Fruit fly (Drosophila melanogaster): Measurements from ENCODE around the gene TotF.

The TotF gene

DNA sequence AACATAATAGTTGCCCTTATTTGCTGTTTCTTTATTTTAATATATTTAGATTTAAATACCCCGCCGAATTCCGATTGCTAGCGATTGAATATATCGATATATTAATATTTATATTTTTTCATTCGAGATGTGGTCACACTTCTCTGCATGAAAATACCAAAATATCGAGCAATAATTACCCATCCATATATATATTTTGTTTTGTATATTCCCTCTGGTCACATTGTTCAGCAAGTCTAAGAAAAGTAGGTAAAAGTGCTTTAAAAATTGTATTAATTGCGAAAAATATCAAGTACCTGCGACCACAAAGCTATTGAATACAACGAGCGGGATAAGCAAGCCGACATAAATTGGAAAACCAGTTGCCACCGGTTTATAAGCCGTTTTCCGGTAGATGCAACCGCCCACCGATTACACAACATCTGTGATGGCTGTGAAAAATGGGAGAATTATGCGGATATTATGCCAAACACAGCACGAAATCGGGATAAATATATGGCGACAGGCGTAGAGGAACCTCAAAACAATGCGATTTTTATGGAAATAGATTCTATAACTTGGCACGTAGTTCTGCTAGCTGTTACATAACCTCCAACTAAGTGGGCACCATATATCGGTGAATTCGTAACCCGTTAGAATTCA, 46.5 kb upstream of the TotF start, which contains the start of gene COX4 (continued):
- no peak for TF ChIP-seq aop (GFP tag; IDR thresholded peaks at IDR 0.05)
- TF ChIP-seq Sox100B (GFP tag; optimal IDR thresholded peaks at IDR 0.05) = no peak
- no peak for TF ChIP-seq CG10321 (GFP tag; IDR thresholded peaks at IDR 0.05)
- TF ChIP-seq CG2712 (tag; optimal IDR thresholded peaks at IDR 0.05) = no peak
- no peak for TF ChIP-seq CG3726 (GFP tag; IDR thresholded peaks at IDR 0.05)
- no peak for TF ChIP-seq tll (GFP tag; optimal IDR thresholded peaks at IDR 0.05)
- TF ChIP-seq Hr39 (optimal IDR thresholded peaks at IDR 0.05) = no peak
- TF ChIP-seq lilli (GFP tag; optimal IDR thresholded peaks at IDR 0.05) = no peak
- no peak for TF ChIP-seq HLHmδ (GFP tag; optimal IDR thresholded peaks at IDR 0.05)
- no peak for TF ChIP-seq Dbx (GFP tag; IDR thresholded peaks at IDR 0.05)
- no peak for TF ChIP-seq CG14050 (GFP tag; IDR thresholded peaks at IDR 0.05)
- TF ChIP-seq Atf-2 (GFP tag; optimal IDR thresholded peaks at IDR 0.05) = no peak

DNA sequence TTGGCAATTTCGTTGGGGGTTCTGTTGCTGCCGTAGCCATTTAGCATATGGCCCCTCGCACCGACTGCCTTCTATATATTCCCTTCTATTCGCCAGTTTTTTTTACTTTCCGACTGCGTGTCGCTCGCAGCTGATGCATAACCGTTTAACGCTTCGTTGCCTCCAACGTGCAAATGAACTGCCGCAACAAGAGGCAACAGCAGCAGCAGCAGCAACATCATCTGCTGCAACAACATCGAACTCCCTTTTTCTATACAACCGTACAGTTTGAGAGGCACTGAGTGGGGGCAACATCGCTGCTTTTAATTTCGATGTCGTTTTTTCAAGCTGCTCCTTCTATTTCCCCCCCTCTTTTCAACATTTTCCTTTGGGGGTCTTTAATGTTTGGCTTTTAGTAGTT, 40.0 kb upstream of the TotF start:
- TF ChIP-seq TFAM (GFP tag; optimal IDR thresholded peaks at IDR 0.05) (no peak), CG6654 (GFP tag; optimal IDR thresholded peaks at IDR 0.05) (peak; percentile 77)

DNA sequence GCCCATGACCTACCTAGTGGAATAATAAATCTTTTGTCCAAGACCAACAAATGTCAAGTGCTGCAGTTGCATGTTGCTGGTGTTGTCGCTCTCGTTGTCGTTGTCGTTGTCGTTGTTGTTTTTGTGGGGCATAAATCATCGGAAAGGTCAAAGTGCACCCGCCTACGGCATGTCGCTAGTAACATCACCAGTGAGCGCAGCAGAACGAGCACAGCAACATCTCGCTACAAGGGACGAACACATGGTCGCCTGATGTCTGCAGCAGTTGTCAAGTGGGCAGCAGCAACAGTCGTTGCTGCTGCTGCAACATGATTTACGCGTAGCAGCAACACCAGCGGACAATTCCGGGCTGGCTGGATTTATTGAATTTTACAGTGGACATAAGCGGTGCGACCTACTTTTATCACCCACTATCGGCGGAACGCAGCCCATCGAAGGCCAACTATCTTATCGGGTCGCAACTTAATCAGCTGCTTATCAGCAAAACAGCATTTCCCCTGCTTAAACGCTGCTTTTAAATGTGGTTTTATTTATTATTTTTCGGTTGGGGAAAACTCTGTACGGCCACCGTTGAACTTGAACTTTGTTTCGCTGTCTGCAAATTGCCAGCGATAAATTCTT, 39.5 kb upstream of the TotF start:
- peak in 1 of 2 experiments; percentile 93 for TF ChIP-seq Hr78 (GFP tag; optimal IDR thresholded peaks at IDR 0.05)
- peak; percentile 75 for TF ChIP-seq grn (GFP tag; optimal IDR thresholded peaks at IDR 0.05)
- no peak for TF ChIP-seq CG4854 (GFP tag; optimal IDR thresholded peaks at IDR 0.05)
- TF ChIP-seq Taf1 (GFP tag; IDR thresholded peaks at IDR 0.05) = no peak
- TF ChIP-seq grau (tag; optimal IDR thresholded peaks at IDR 0.05) = peak; percentile 26
- peak; percentile 3 for TF ChIP-seq sug (tag; optimal IDR thresholded peaks at IDR 0.05)
- TF ChIP-seq CoRest (tag; optimal IDR thresholded peaks at IDR 0.05) = no peak
- peak; percentile 40 for TF ChIP-seq exex (tag; optimal IDR thresholded peaks at IDR 0.05)
- peak; percentile 49 for TF ChIP-seq Med (GFP tag)
- peak; percentile 26 for TF ChIP-seq CG3065 (GFP tag; optimal IDR thresholded peaks at IDR 0.05)
- TF ChIP-seq mam (GFP tag; optimal IDR thresholded peaks at IDR 0.05) = no peak
- no peak for TF ChIP-seq CG3281 (GFP tag; optimal IDR thresholded peaks at IDR 0.05)
- TF ChIP-seq CG4282 (GFP tag; optimal IDR thresholded peaks at IDR 0.05) = no peak
- TF ChIP-seq odd (GFP tag; optimal IDR thresholded peaks at IDR 0.05) = peak; percentile 4
- TF ChIP-seq zfh2 (GFP tag; optimal IDR thresholded peaks at IDR 0.05) = no peak
- peak; percentile 38 for TF ChIP-seq CG11504 (tag; optimal IDR thresholded peaks at IDR 0.05)
- no peak for TF ChIP-seq nom (GFP tag; optimal IDR thresholded peaks at IDR 0.05)
- TF ChIP-seq GATAe (GFP tag; conservative IDR thresholded peaks at IDR 0.05) = 0 out of 2 replicates have a peak, but pooled peaks have one; percentile 17
- peak; percentile 99 for TF ChIP-seq twi (tag; optimal IDR thresholded peaks at IDR 0.05)
- TF ChIP-seq CG34376 (GFP tag; optimal IDR thresholded peaks at IDR 0.05) = peak; percentile 3

DNA sequence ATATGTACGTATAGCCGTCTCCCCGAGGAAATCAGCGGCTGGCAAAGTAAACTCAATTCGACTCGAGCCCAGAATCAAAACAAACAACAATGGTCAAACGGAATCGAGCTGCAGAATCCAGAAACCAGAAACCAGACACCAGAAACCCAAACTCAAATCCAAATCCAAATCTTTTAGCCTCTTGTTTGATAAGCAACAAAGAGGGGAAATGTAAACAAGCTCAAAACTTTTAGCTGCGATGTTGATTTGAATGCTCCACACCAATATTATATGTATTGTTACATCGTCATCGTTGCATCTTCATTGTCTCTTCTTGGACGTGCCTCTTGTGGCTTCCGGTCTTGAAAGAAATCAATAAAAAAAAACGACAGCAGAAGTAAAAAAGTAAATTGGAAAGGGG, 37.4 kb upstream of the TotF start:
- TF ChIP-seq CG10209 (GFP tag; optimal IDR thresholded peaks at IDR 0.05) (peak; percentile 25), grn (GFP tag; optimal IDR thresholded peaks at IDR 0.05) (peak; percentile 51), Mes4 (GFP tag; optimal IDR thresholded peaks at IDR 0.05) (peak; percentile 3), CG14965 (GFP tag; optimal IDR thresholded peaks at IDR 0.05; ENCODE audit: borderline replicate concordance) (peak; percentile 10), CG1603 (tag; optimal IDR thresholded peaks at IDR 0.05) (peak; percentile 34), bab2 (GFP tag; optimal IDR thresholded peaks at IDR 0.05) (peak; percentile 53), psq (GFP tag; optimal IDR thresholded peaks at IDR 0.05) (no peak), CG14050 (GFP tag; IDR thresholded peaks at IDR 0.05) (no peak), CG8290 (GFP tag; optimal IDR thresholded peaks at IDR 0.05) (peak; percentile 16), CG8290 (tag; optimal IDR thresholded peaks at IDR 0.05) (peak in 1 of 2 experiments; percentile 19), Sox102F (GFP tag; optimal IDR thresholded peaks at IDR 0.05) (peak; percentile 15), CG10979 (tag; optimal IDR thresholded peaks at IDR 0.05) (no peak), eyg (GFP tag; optimal IDR thresholded peaks at IDR 0.05) (no peak), CG9727 (GFP tag; optimal IDR thresholded peaks at IDR 0.05) (peak; percentile 31), CG8089 (GFP tag; optimal IDR thresholded peaks at IDR 0.05) (peak; percentile 39)

Measured in whole organism, embryonic.